Worm (Caenorhabditis elegans): Measurements from ENCODE around the gene Y116A8B.4.
A peak's percentile ranks its signal among the peaks of the same experiment; 100 is the strongest.

Y116A8B.4 gene

ce11 chrIV:17199706-17200105, 23.9 kb upstream of the Y116A8B.4 start:
- TF ChIP-seq C38D4.7 (GFP tag; optimal IDR thresholded peaks at IDR 0.05) (no peak), elt-4 (tag; optimal IDR thresholded peaks at IDR 0.05) (no peak), elt-2 (tag; optimal IDR thresholded peaks at IDR 0.05) (no peak), ceh-14 (tag; optimal IDR thresholded peaks at IDR 0.05) (no peak)

- TF ChIP-seq pqm-1 (tag; optimal IDR thresholded peaks at IDR 0.05) = no peak
- no peak for TF ChIP-seq F13H6.1 (tag; optimal IDR thresholded peaks at IDR 0.05)
- no peak for TF ChIP-seq ceh-14 (tag; optimal IDR thresholded peaks at IDR 0.05)
- TF ChIP-seq Y22D7AL.16 (tag; optimal IDR thresholded peaks at IDR 0.05) = no peak
- no peak for TF ChIP-seq pax-1 (tag; optimal IDR thresholded peaks at IDR 0.05)
- no peak for TF ChIP-seq ahr-1 (tag; optimal IDR thresholded peaks at IDR 0.05)
- no peak for TF ChIP-seq T23F11.4 (GFP tag; optimal IDR thresholded peaks at IDR 0.05)
- TF ChIP-seq ceh-19 (GFP tag; optimal IDR thresholded peaks at IDR 0.05) = no peak
- TF ChIP-seq sdc-2 (tag; optimal IDR thresholded peaks at IDR 0.05) = no peak
These were observed 16.8 kb upstream of the Y116A8B.4 start, which contains the start of gene cnnm-1 for ce11 chrIV:17206745-17207144. Gene cnnm-1 (minus strand): TSS chrIV:17206845.

ce11 chrIV:17207864-17208263, 15.7 kb upstream of the Y116A8B.4 start:
- no peak for TF ChIP-seq K09A11.1 (tag; optimal IDR thresholded peaks at IDR 0.05; ENCODE audit: insufficient read depth)
- TF ChIP-seq unc-86 (tag; optimal IDR thresholded peaks at IDR 0.05) = no peak
- no peak for TF ChIP-seq ceh-34 (tag; optimal IDR thresholded peaks at IDR 0.05)
- no peak for TF ChIP-seq nhr-11 (tag; optimal IDR thresholded peaks at IDR 0.05)
- TF ChIP-seq ceh-19 (GFP tag; optimal IDR thresholded peaks at IDR 0.05) = no peak
- no peak for TF ChIP-seq ama-1 (optimal IDR thresholded peaks at IDR 0.05)

ce11 chrIV:17209309-17209708, 14.3 kb upstream of the Y116A8B.4 start:
- peak; percentile 71 for TF ChIP-seq ceh-34 (tag; optimal IDR thresholded peaks at IDR 0.05)
- TF ChIP-seq tbx-2 (tag; optimal IDR thresholded peaks at IDR 0.05) = no peak

ce11 chrIV:17210754-17211153, 12.8 kb upstream of the Y116A8B.4 start:
- no peak for TF ChIP-seq ztf-16 (tag; optimal IDR thresholded peaks at IDR 0.05)
- no peak for TF ChIP-seq lin-11 (tag; optimal IDR thresholded peaks at IDR 0.05)
- no peak for TF ChIP-seq fax-1 (tag; optimal IDR thresholded peaks at IDR 0.05)
- TF ChIP-seq T23F11.4 (GFP tag; optimal IDR thresholded peaks at IDR 0.05) = no peak
- TF ChIP-seq fkh-10 (GFP tag; optimal IDR thresholded peaks at IDR 0.05) = no peak
- no peak for TF ChIP-seq pax-1 (tag; optimal IDR thresholded peaks at IDR 0.05)
- no peak for TF ChIP-seq ets-4 (tag; optimal IDR thresholded peaks at IDR 0.05)
- no peak for TF ChIP-seq sox-4 (tag; optimal IDR thresholded peaks at IDR 0.05)
- no peak for TF ChIP-seq mec-3 (tag; optimal IDR thresholded peaks at IDR 0.05; ENCODE audit: borderline replicate concordance)
- TF ChIP-seq sdc-2 (tag; optimal IDR thresholded peaks at IDR 0.05) = no peak
- no peak for TF ChIP-seq ama-1 (optimal IDR thresholded peaks at IDR 0.05)

ce11 chrIV:17215070-17215469, 8.5 kb upstream of the Y116A8B.4 start:
- peak; percentile 73 for TF ChIP-seq nfya-1 (tag; optimal IDR thresholded peaks at IDR 0.05)
- TF ChIP-seq ceh-45 (GFP tag; IDR thresholded peaks at IDR 0.05) = no peak
- TF ChIP-seq unc-42 (tag; optimal IDR thresholded peaks at IDR 0.05) = no peak
- TF ChIP-seq tbx-7 (tag; optimal IDR thresholded peaks at IDR 0.05) = no peak

ce11 chrIV:17216048-17216447, 7.5 kb upstream of the Y116A8B.4 start, which contains the start of gene Y116A8B.1:
Gene Y116A8B.1 (plus strand): TSS chrIV:17216348.
- TF ChIP-seq ceh-18 (tag; optimal IDR thresholded peaks at IDR 0.05) (no peak), ceh-22 (tag; optimal IDR thresholded peaks at IDR 0.05) (no peak), ceh-48 (tag; optimal IDR thresholded peaks at IDR 0.05) (no peak), pax-1 (tag; optimal IDR thresholded peaks at IDR 0.05) (no peak), hlh-6 (tag; optimal IDR thresholded peaks at IDR 0.05) (no peak), pha-2 (tag; optimal IDR thresholded peaks at IDR 0.05) (no peak), ceh-31 (tag; optimal IDR thresholded peaks at IDR 0.05) (no peak), ceh-9 (tag; optimal IDR thresholded peaks at IDR 0.05) (no peak), ama-1 (optimal IDR thresholded peaks at IDR 0.05) (no peak), odd-2 (tag; optimal IDR thresholded peaks at IDR 0.05) (no peak), ceh-30 (tag; optimal IDR thresholded peaks at IDR 0.05) (no peak), nhr-232 (tag; optimal IDR thresholded peaks at IDR 0.05) (no peak), che-1 (tag; optimal IDR thresholded peaks at IDR 0.05) (no peak), syd-9 (tag; optimal IDR thresholded peaks at IDR 0.05) (no peak)
